Worm (Caenorhabditis elegans) whole organism, midembryonic: ENCODE measurements around the gene R160.6.

Experiments
- cog-1 ChIP-seq: sonication (generic microtip); optimal IDR thresholded peaks from 2 replicates; lab custom pipeline; 2016; ENCODE audit warnings: missing genetic modification characterization, missing compliant biosample characterization
- klf-2 ChIP-seq: fragments of 200-800 bp; sonication (Bioruptor generic); conservative IDR thresholded peaks from 2 replicates; pipeline ENCODE4 v1.3.6; 2022; ENCODE audit warnings: missing genetic modification reagents, missing genetic modification characterization, missing compliant biosample characterization
- med-1 ChIP-seq: sonication (generic microtip); optimal IDR thresholded peaks from 2 replicates; lab custom pipeline; 2017; ENCODE audit warnings: missing genetic modification characterization, mild to moderate bottlenecking, missing compliant biosample characterization, antibody characterized with exemption, missing genetic modification reagents; ENCODE audit not compliant: insufficient read depth
- tab-1 ChIP-seq: fragments of 200-800 bp; sonication (Bioruptor generic); IDR thresholded peaks from 2 replicates; pipeline ENCODE4 v1.3.6; 2022; ENCODE audit warnings: missing genetic modification characterization, missing compliant biosample characterization
- ztf-23 ChIP-seq: fragments of 200-800 bp; sonication (Bioruptor generic); IDR thresholded peaks from 2 replicates; pipeline ENCODE4 v1.3.6; 2022; ENCODE audit warnings: missing genetic modification reagents, missing genetic modification characterization, missing compliant biosample characterization

DNA sequence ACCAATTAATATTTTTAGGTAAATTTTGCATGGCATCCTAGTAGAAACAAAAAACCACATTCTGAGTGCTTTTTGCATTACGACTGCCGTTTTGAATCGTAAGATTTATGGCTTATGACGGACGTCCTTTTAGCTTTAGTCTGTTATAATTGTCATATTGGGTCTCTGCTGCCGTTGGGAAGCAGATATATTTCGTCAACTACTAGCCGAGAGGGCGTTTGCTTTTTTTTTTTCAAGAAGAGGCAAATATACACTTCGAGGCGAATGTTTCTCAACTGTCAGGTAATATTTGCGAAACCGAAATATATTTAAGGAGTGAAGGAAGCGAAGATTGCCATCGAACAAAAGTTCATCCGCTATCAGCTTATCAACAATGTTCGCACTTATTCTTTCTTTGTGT, 29.1 kb downstream of the R160.6 start, which contains the start of gene F14H12.3:
- TF ChIP-seq med-1 (GFP tag; lab: Kevin White, UChicago): no peak
- TF ChIP-seq ztf-23 (GFP tag; lab: Robert Waterston, UW): no peak
- TF ChIP-seq cog-1 (tag; lab: Kevin White, UChicago): no peak
- TF ChIP-seq klf-2 (GFP tag; lab: Robert Waterston, UW): no peak
- TF ChIP-seq tab-1: no peak
